Worm (Caenorhabditis elegans): ENCODE measurements around the gene fbxc-19.

- TF ChIP-seq nhr-10 (tag; optimal IDR thresholded peaks at IDR 0.05) (no peak), lsy-2 (tag; optimal IDR thresholded peaks at IDR 0.05) (no peak), nhr-237 (tag; optimal IDR thresholded peaks at IDR 0.05) (no peak), snpc-4 (tag; optimal IDR thresholded peaks at IDR 0.05) (no peak)
Observed at ce11 chrII:1808217-1808616, 12.1 kb upstream of the fbxc-19 start, which contains the start of gene C08F1.8.

Data from whole organism, L2 larva.